Worm (Caenorhabditis elegans): Measurements from ENCODE around the gene unc-52.

The unc-52 gene

ce11 chrII:14701581-14701980 is 17.3 kb upstream of the unc-52 start:
- TF ChIP-seq fax-1 (tag; optimal IDR thresholded peaks at IDR 0.05): no peak
- TF ChIP-seq mec-3 (tag; optimal IDR thresholded peaks at IDR 0.05; ENCODE audit: borderline replicate concordance): no peak
- no peak for TF ChIP-seq ahr-1 (tag; optimal IDR thresholded peaks at IDR 0.05)
- TF ChIP-seq elt-4 (tag; optimal IDR thresholded peaks at IDR 0.05): no peak
- no peak for TF ChIP-seq Y22D7AL.16 (tag; optimal IDR thresholded peaks at IDR 0.05)
- no peak for TF ChIP-seq ceh-30 (tag; optimal IDR thresholded peaks at IDR 0.05)
- TF ChIP-seq madf-2 (tag; optimal IDR thresholded peaks at IDR 0.05): no peak
- no peak for TF ChIP-seq pha-4 (tag; optimal IDR thresholded peaks at IDR 0.05)
- no peak for TF ChIP-seq ama-1 (optimal IDR thresholded peaks at IDR 0.05)
- no peak for TF ChIP-seq ceh-45 (GFP tag; IDR thresholded peaks at IDR 0.05)
- no peak for TF ChIP-seq ets-4 (tag; optimal IDR thresholded peaks at IDR 0.05)
- TF ChIP-seq nhr-11 (tag; optimal IDR thresholded peaks at IDR 0.05): no peak
- no peak for TF ChIP-seq che-1 (tag; optimal IDR thresholded peaks at IDR 0.05)
- TF ChIP-seq ceh-24 (tag; optimal IDR thresholded peaks at IDR 0.05): no peak

ce11 chrII:14700096-14700495 is 15.8 kb upstream of the unc-52 start:
- TF ChIP-seq npax-4 (tag; optimal IDR thresholded peaks at IDR 0.05) (no peak), nhr-232 (tag; optimal IDR thresholded peaks at IDR 0.05) (no peak), gmeb-2 (tag; optimal IDR thresholded peaks at IDR 0.05) (no peak), dmd-4 (tag; optimal IDR thresholded peaks at IDR 0.05; ENCODE audit: borderline replicate concordance) (no peak), ama-1 (optimal IDR thresholded peaks at IDR 0.05) (no peak)

DNA sequence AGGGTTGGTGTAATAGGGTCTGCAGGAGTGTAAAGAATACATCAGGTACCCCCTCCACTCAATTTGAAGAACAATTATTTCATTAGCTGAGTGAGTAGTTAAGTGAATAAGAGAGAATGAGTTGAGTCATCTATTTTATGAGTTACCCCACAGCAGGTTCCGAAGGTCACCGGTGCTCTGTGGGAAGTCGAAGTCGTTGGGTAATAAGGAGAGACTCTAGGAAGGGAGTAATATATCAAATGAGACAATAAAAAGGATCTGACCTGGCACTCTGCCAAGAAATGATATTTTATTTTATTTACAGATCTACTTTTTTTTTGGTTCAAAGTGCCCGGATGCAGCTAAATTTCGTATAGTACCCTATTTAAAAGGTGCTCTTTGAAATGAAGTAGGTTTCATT is 13.8 kb upstream of the unc-52 start, which contains the start of gene C09F9.1:
TSS of gene C09F9.1 (plus strand) at position 301 of the 400 bp plus-strand sequence.
- no peak for TF ChIP-seq lin-11 (tag; optimal IDR thresholded peaks at IDR 0.05)
- TF ChIP-seq ztf-16 (tag; optimal IDR thresholded peaks at IDR 0.05): no peak
- TF ChIP-seq sdc-2 (tag; optimal IDR thresholded peaks at IDR 0.05): no peak
- TF ChIP-seq pros-1 (tag; optimal IDR thresholded peaks at IDR 0.05): no peak
- no peak for TF ChIP-seq pax-1 (tag; optimal IDR thresholded peaks at IDR 0.05)
- no peak for TF ChIP-seq ama-1 (optimal IDR thresholded peaks at IDR 0.05)
- no peak for TF ChIP-seq ceh-2 (tag; optimal IDR thresholded peaks at IDR 0.05)
- no peak for TF ChIP-seq pha-2 (tag; optimal IDR thresholded peaks at IDR 0.05)
- TF ChIP-seq tbx-2 (tag; optimal IDR thresholded peaks at IDR 0.05): no peak
- TF ChIP-seq C38D4.7 (GFP tag; optimal IDR thresholded peaks at IDR 0.05): no peak
- TF ChIP-seq ceh-9 (tag; optimal IDR thresholded peaks at IDR 0.05): no peak

DNA sequence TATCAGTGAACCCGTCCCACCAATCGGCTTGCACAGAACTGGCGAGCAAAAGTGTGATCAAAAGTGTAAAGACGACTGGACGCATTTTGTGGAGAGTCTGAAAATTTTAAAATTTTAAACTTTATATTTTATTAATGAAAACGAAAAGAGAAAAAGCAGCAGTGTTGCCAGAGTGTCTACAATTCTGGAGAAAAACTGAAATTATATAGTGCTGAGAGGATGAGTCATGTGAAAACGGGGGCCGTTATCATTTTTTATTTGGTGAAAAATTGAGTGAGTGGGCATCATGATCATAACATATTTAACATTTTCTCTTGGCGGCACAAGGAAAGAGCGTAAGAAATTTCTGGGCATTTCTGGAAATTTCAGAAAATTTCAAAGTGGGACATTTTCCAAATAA is 10.9 kb upstream of the unc-52 start, which contains the start of gene K02B7.3:
TSS of gene K02B7.3 (minus strand) at position 101 of the 400 bp plus-strand sequence.
- TF ChIP-seq K09A11.1 (tag; optimal IDR thresholded peaks at IDR 0.05; ENCODE audit: insufficient read depth): no peak
- no peak for TF ChIP-seq sdc-2 (tag; optimal IDR thresholded peaks at IDR 0.05)
- TF ChIP-seq pax-1 (tag; optimal IDR thresholded peaks at IDR 0.05): no peak
- no peak for TF ChIP-seq F13H6.1 (tag; optimal IDR thresholded peaks at IDR 0.05)
- no peak for TF ChIP-seq pqm-1 (tag; optimal IDR thresholded peaks at IDR 0.05)
- no peak for TF ChIP-seq ref-2 (tag; optimal IDR thresholded peaks at IDR 0.05)
- no peak for TF ChIP-seq tbx-7 (tag; optimal IDR thresholded peaks at IDR 0.05)
- TF ChIP-seq fkh-10 (GFP tag; optimal IDR thresholded peaks at IDR 0.05): no peak
- TF ChIP-seq nhr-11 (tag; optimal IDR thresholded peaks at IDR 0.05): no peak
- TF ChIP-seq zip-5 (tag; optimal IDR thresholded peaks at IDR 0.05): no peak
- TF ChIP-seq pha-2 (tag; optimal IDR thresholded peaks at IDR 0.05): no peak
- TF ChIP-seq madf-2 (tag; optimal IDR thresholded peaks at IDR 0.05): no peak
- no peak for TF ChIP-seq nhr-232 (tag; optimal IDR thresholded peaks at IDR 0.05)
- TF ChIP-seq ama-1 (optimal IDR thresholded peaks at IDR 0.05): no peak
- no peak for TF ChIP-seq ceh-14 (tag; optimal IDR thresholded peaks at IDR 0.05)
- no peak for TF ChIP-seq ets-4 (tag; optimal IDR thresholded peaks at IDR 0.05)

ce11 chrII:14683646-14684045 is 610 bp downstream of the unc-52 start:
- no peak for TF ChIP-seq pag-3 (tag; optimal IDR thresholded peaks at IDR 0.05; ENCODE audit: borderline replicate concordance)
- no peak for TF ChIP-seq tbx-2 (tag; optimal IDR thresholded peaks at IDR 0.05)
- TF ChIP-seq fkh-10 (GFP tag; optimal IDR thresholded peaks at IDR 0.05): no peak
- TF ChIP-seq unc-86 (tag; optimal IDR thresholded peaks at IDR 0.05): no peak
- no peak for TF ChIP-seq unc-3 (GFP tag; conservative IDR thresholded peaks at IDR 0.05)
- TF ChIP-seq unc-3 (tag; optimal IDR thresholded peaks at IDR 0.05): no peak
- TF ChIP-seq ahr-1 (tag; optimal IDR thresholded peaks at IDR 0.05): no peak
- TF ChIP-seq K02D7.2 (tag; optimal IDR thresholded peaks at IDR 0.05): no peak
- no peak for TF ChIP-seq ceh-14 (tag; optimal IDR thresholded peaks at IDR 0.05)
- TF ChIP-seq hlh-30 (tag; optimal IDR thresholded peaks at IDR 0.05; ENCODE audit: insufficient read depth): no peak
- TF ChIP-seq ceh-18 (tag; optimal IDR thresholded peaks at IDR 0.05): no peak
- TF ChIP-seq ref-2 (tag; optimal IDR thresholded peaks at IDR 0.05): no peak
- TF ChIP-seq lim-6 (tag; optimal IDR thresholded peaks at IDR 0.05): no peak
- TF ChIP-seq madf-2 (tag; optimal IDR thresholded peaks at IDR 0.05): no peak
- TF ChIP-seq ets-4 (tag; optimal IDR thresholded peaks at IDR 0.05): no peak
- TF ChIP-seq elt-2 (tag; optimal IDR thresholded peaks at IDR 0.05): no peak
- TF ChIP-seq gmeb-2 (tag; optimal IDR thresholded peaks at IDR 0.05): no peak
- TF ChIP-seq syd-9 (tag; optimal IDR thresholded peaks at IDR 0.05): no peak
